Fruit fly (Drosophila melanogaster): ENCODE measurements around the gene CG8927.
A peak's percentile ranks its signal among the peaks of the same experiment; 100 is the strongest.

The CG8927 gene

DNA sequence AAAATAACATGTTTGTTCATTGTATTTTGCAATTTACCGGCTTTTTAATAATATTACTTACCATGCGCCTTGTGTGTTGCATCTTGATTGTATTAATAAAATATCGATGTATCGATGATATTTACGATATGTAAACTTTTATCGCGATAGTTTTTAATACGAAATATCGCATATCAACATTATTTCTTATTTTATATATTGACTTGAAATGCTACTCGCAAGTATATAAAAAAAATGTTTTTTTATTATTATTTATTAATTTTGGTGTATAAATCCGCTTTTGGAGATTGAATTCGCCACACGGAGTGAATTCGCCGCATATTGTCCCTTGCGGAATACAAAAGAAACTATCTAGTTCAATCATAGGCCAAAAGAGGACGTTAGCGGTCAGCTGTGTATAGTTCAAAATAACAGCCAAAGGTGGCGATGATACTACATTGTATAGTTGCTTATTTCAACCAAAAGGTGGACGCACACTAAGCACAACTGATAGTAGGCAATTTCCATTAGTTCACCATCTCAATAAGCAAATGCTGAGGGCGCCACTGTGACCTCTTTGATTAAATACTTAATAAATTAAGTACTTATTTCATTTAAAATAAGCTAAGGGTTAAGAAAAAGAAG lies 24.4 kb downstream of the CG8927 start, which contains the start of gene mtSSB (continued):
- TF ChIP-seq CG17385 (GFP tag; optimal IDR thresholded peaks at IDR 0.05) (peak; percentile 66), Dref (GFP tag; IDR thresholded peaks at IDR 0.05) (peak; percentile 78), CG4707 (GFP tag; optimal IDR thresholded peaks at IDR 0.05) (peak; percentile 75), vnd (GFP tag; IDR thresholded peaks at IDR 0.05; ENCODE audit: partially characterized antibody) (peak; percentile 99), unc-4 (GFP tag; IDR thresholded peaks at IDR 0.05; ENCODE audit: partially characterized antibody) (peak; percentile 99), croc (GFP tag; conservative IDR thresholded peaks at IDR 0.05) (peak; percentile 71; the same call in 2 of the 3 replicates), seq (GFP tag; IDR thresholded peaks at IDR 0.05) (peak; percentile 83), yki (optimal IDR thresholded peaks at IDR 0.05) (no peak), B-H1 (GFP tag; IDR thresholded peaks at IDR 0.05) (peak; percentile 85), Nf-YB (GFP tag; optimal IDR thresholded peaks at IDR 0.05) (peak; percentile 38), CG11247 (GFP tag; IDR thresholded peaks at IDR 0.05) (peak; percentile 96), tx (GFP tag; optimal IDR thresholded peaks at IDR 0.05) (peak; percentile 77), kni (GFP tag; optimal IDR thresholded peaks at IDR 0.05) (peak; percentile 68), CG12659 (GFP tag; optimal IDR thresholded peaks at IDR 0.05) (peak; percentile 88), CG6254 (GFP tag; optimal IDR thresholded peaks at IDR 0.05) (peak; percentile 25), HmgZ (tag; optimal IDR thresholded peaks at IDR 0.05) (peak; percentile 85), ftz-f1 (GFP tag; optimal IDR thresholded peaks at IDR 0.05) (peak; percentile 62), ash1 (GFP tag; optimal IDR thresholded peaks at IDR 0.05) (peak; percentile 88), sr (GFP tag; IDR thresholded peaks at IDR 0.05) (peak; percentile 89), nau (GFP tag; optimal IDR thresholded peaks at IDR 0.05) (peak; percentile 51), CG4617 (GFP tag; optimal IDR thresholded peaks at IDR 0.05; ENCODE audit: borderline replicate concordance) (peak; percentile 72), HLH3B (GFP tag; IDR thresholded peaks at IDR 0.05) (peak; percentile 86), Abd-B (GFP tag; optimal IDR thresholded peaks at IDR 0.05) (peak; percentile 46), CG17612 (GFP tag; IDR thresholded peaks at IDR 0.05) (peak; percentile 55), lilli (GFP tag; optimal IDR thresholded peaks at IDR 0.05) (peak; percentile 93), ab (GFP tag; optimal IDR thresholded peaks at IDR 0.05) (peak; percentile 41), CG2199 (GFP tag; IDR thresholded peaks at IDR 0.05) (peak; percentile 97), ewg (GFP tag; optimal IDR thresholded peaks at IDR 0.05) (peak; percentile 73), CrebB (tag; optimal IDR thresholded peaks at IDR 0.05) (peak; percentile 79), kay (GFP tag; optimal IDR thresholded peaks at IDR 0.05) (peak; percentile 81), Xbp1 (GFP tag; optimal IDR thresholded peaks at IDR 0.05) (peak; percentile 95), CG15479 (GFP tag; optimal IDR thresholded peaks at IDR 0.05) (no peak), nom (GFP tag; optimal IDR thresholded peaks at IDR 0.05) (no peak), prd (optimal IDR thresholded peaks at IDR 0.05) (no peak), prd (GFP tag; IDR thresholded peaks at IDR 0.05) (peak; percentile 93), Doc3 (GFP tag; IDR thresholded peaks at IDR 0.05; ENCODE audit: partially characterized antibody) (peak; percentile 100), CG2129 (GFP tag; IDR thresholded peaks at IDR 0.05; ENCODE audit: partially characterized antibody) (peak; percentile 100), Fer1 (GFP tag; optimal IDR thresholded peaks at IDR 0.05) (peak; percentile 77), Bgb (GFP tag; IDR thresholded peaks at IDR 0.05; ENCODE audit: partially characterized antibody) (peak; percentile 99), psq (GFP tag; optimal IDR thresholded peaks at IDR 0.05) (peak; percentile 64), YL-1 (GFP tag; optimal IDR thresholded peaks at IDR 0.05) (peak; percentile 43), ase (GFP tag; IDR thresholded peaks at IDR 0.05) (peak; percentile 91), CG10543 (GFP tag; optimal IDR thresholded peaks at IDR 0.05) (peak; percentile 88), CG1529 (GFP tag; optimal IDR thresholded peaks at IDR 0.05) (peak; percentile 55), ssp (GFP tag; IDR thresholded peaks at IDR 0.05) (peak; percentile 84), D19A (tag; optimal IDR thresholded peaks at IDR 0.05) (peak; percentile 63), CG13123 (GFP tag; optimal IDR thresholded peaks at IDR 0.05) (peak; percentile 76), sd (tag; optimal IDR thresholded peaks at IDR 0.05) (peak; percentile 68), zen (tag; optimal IDR thresholded peaks at IDR 0.05) (peak; percentile 86), HmgD (GFP tag; optimal IDR thresholded peaks at IDR 0.05) (peak; percentile 66)
